Worm (Caenorhabditis elegans) whole organism, L1 larva: ENCODE measurements around the gene K10H10.7.

Source experiments
- C16A3.4 ChIP-seq: fragments of 150-350 bp; optimal IDR thresholded peaks from 2 replicates; lab custom pipeline; 2014; ENCODE audit warnings: missing biosample characterization, missing genetic modification characterization
- Y116A8C.19 ChIP-seq: sonication (generic microtip); optimal IDR thresholded peaks from 2 replicates; lab custom pipeline; 2016; ENCODE audit warnings: missing compliant biosample characterization, missing genetic modification characterization, borderline replicate concordance
- blmp-1 ChIP-seq: fragments of 150-350 bp; optimal IDR thresholded peaks from 2 replicates; lab custom pipeline; 2014; ENCODE audit warnings: missing biosample characterization, missing genetic modification characterization
- ceh-8 ChIP-seq: fragments of 200-800 bp; sonication (Bioruptor generic); optimal IDR thresholded peaks from 2 replicates; lab custom pipeline; 2018; ENCODE audit warnings: mild to moderate bottlenecking, missing genetic modification characterization, moderate library complexity, missing compliant biosample characterization
- ceh-88 ChIP-seq: fragments of 200-800 bp; sonication (Bioruptor generic); IDR thresholded peaks from 2 replicates; pipeline ENCODE4 v1.3.6; 2022; ENCODE audit warnings: missing genetic modification characterization, missing compliant biosample characterization
- ces-1 ChIP-seq: fragments of 150-350 bp; optimal IDR thresholded peaks from 2 replicates; lab custom pipeline; 2014; ENCODE audit warnings: missing biosample characterization, missing genetic modification reagents, missing genetic modification characterization
- dpl-1 ChIP-seq, 3 experiments: fragments of 150-350 bp in 2 of 3; sonication (generic microtip) in 1 of 3; optimal IDR thresholded peaks; 2 replicates each; lab custom pipeline; 2014 to 2017; ENCODE audit warnings: missing biosample characterization in 3 of 3, missing genetic modification characterization in 3 of 3, missing genetic modification reagents in 3 of 3
- efl-1 ChIP-seq, 4 experiments: fragments of 150-350 bp; optimal IDR thresholded peaks in 3 of 4; peaks in 1 of 4; 1 replicate in 1 of 4; 2 replicates in 3 of 4; lab custom pipeline; 2014; ENCODE audit warnings: missing biosample characterization in 2 of 4, missing genetic modification characterization in 2 of 4, missing genetic modification reagents in 2 of 4
- efl-3 ChIP-seq: fragments of 200-800 bp; sonication (Bioruptor generic); optimal IDR thresholded peaks from 2 replicates; lab custom pipeline; 2018; ENCODE audit warnings: mild to moderate bottlenecking, missing genetic modification characterization, missing compliant biosample characterization
- elt-2 ChIP-seq: sonication (generic microtip); optimal IDR thresholded peaks from 2 replicates; lab custom pipeline; 2016; ENCODE audit warnings: missing genetic modification characterization, mild to moderate bottlenecking, inconsistent platforms, missing compliant biosample characterization, missing genetic modification reagents
- ets-5 ChIP-seq: fragments of 200-800 bp; sonication (Bioruptor generic); IDR thresholded peaks from 2 replicates; pipeline ENCODE4 v1.3.6; 2022; ENCODE audit warnings: missing genetic modification characterization, missing compliant biosample characterization
- fkh-4 ChIP-seq: sonication (generic microtip); optimal IDR thresholded peaks from 2 replicates; lab custom pipeline; 2016; ENCODE audit warnings: missing compliant biosample characterization, missing genetic modification characterization, borderline replicate concordance
- fos-1 ChIP-seq: fragments of 150-350 bp; optimal IDR thresholded peaks from 2 replicates; lab custom pipeline; 2014; ENCODE audit warnings: missing biosample characterization, missing genetic modification characterization
- grh-1 ChIP-seq: fragments of 200-800 bp; sonication (Bioruptor generic); IDR thresholded peaks from 2 replicates; pipeline ENCODE4 v1.3.6; 2022; ENCODE audit warnings: missing genetic modification reagents, missing genetic modification characterization, missing compliant biosample characterization
- hpl-2 ChIP-seq: fragments of 150-350 bp; optimal IDR thresholded peaks from 2 replicates; lab custom pipeline; 2014; ENCODE audit warnings: missing biosample characterization, missing genetic modification reagents, missing genetic modification characterization
- isw-1 ChIP-seq: fragments of 200-800 bp; sonication (Bioruptor generic); IDR thresholded peaks from 2 replicates; pipeline ENCODE4 v1.3.6; 2022; ENCODE audit warnings: missing genetic modification characterization, missing compliant biosample characterization
- lin-15B ChIP-seq: fragments of 150-350 bp; sonication (generic microtip); optimal IDR thresholded peaks from 3 replicates; lab custom pipeline; 2014; ENCODE audit warnings: missing biosample characterization, missing genetic modification characterization
- lin-35 ChIP-seq, 2 experiments: fragments of 150-350 bp; optimal IDR thresholded peaks; 2 replicates each; lab custom pipeline; 2014; ENCODE audit warnings: missing biosample characterization in 2 of 2, missing genetic modification characterization in 2 of 2, missing genetic modification reagents in 2 of 2
- lir-3 ChIP-seq: sonication (generic microtip); optimal IDR thresholded peaks from 2 replicates; lab custom pipeline; 2016; ENCODE audit warnings: mild to moderate bottlenecking, missing genetic modification characterization, moderate library complexity, missing compliant biosample characterization; ENCODE audit not compliant: poor library complexity
- lsy-2 ChIP-seq, 2 experiments: fragments of 150-350 bp; optimal IDR thresholded peaks; 2 replicates each; lab custom pipeline; 2014; ENCODE audit warnings: missing biosample characterization in 2 of 2, missing genetic modification characterization in 2 of 2
- mab-9 ChIP-seq: fragments of 200-800 bp; sonication (Bioruptor generic); IDR thresholded peaks from 2 replicates; pipeline ENCODE4 v1.3.6; 2022; ENCODE audit warnings: missing genetic modification reagents, missing genetic modification characterization, missing compliant biosample characterization
- mdl-1 ChIP-seq, 2 experiments: fragments of 150-350 bp; optimal IDR thresholded peaks; 2 replicates each; lab custom pipeline; 2014 to 2017; ENCODE audit warnings: missing biosample characterization in 2 of 2, missing genetic modification characterization in 2 of 2, inconsistent platforms in 1 of 2
- mef-2 ChIP-seq: fragments of 150-350 bp; optimal IDR thresholded peaks from 2 replicates; lab custom pipeline; 2014; ENCODE audit warnings: missing biosample characterization, missing genetic modification characterization
- mep-1 ChIP-seq: fragments of 150-350 bp; optimal IDR thresholded peaks from 2 replicates; lab custom pipeline; 2014; ENCODE audit warnings: missing biosample characterization, missing genetic modification characterization
- nhr-12 ChIP-seq: sonication (generic microtip); optimal IDR thresholded peaks from 2 replicates; lab custom pipeline; 2017; ENCODE audit warnings: missing biosample characterization, missing genetic modification characterization
- nhr-19 ChIP-seq: fragments of 200-800 bp; sonication (Bioruptor generic); conservative IDR thresholded peaks from 2 replicates; pipeline ENCODE4 v1.3.6; 2022; ENCODE audit warnings: missing genetic modification characterization, missing compliant biosample characterization
- nhr-20 ChIP-seq: sonication (generic microtip); optimal IDR thresholded peaks from 2 replicates; lab custom pipeline; 2016; ENCODE audit warnings: mild to moderate bottlenecking, missing genetic modification characterization, missing compliant biosample characterization
- nhr-28 ChIP-seq: fragments of 150-350 bp; optimal IDR thresholded peaks from 2 replicates; lab custom pipeline; 2014; ENCODE audit warnings: missing biosample characterization, missing genetic modification characterization
- nhr-47 ChIP-seq: sonication (generic microtip); optimal IDR thresholded peaks from 2 replicates; lab custom pipeline; 2016; ENCODE audit warnings: mild to moderate bottlenecking, missing genetic modification characterization, moderate library complexity, missing compliant biosample characterization
- nhr-76 ChIP-seq: sonication (generic microtip); optimal IDR thresholded peaks from 2 replicates; lab custom pipeline; 2017; ENCODE audit warnings: missing biosample characterization, missing genetic modification characterization
- nhr-77 ChIP-seq: fragments of 150-350 bp; optimal IDR thresholded peaks from 2 replicates; lab custom pipeline; 2014; ENCODE audit warnings: missing biosample characterization, missing genetic modification characterization
- nhr-85 ChIP-seq: sonication (generic microtip); peaks from one replicate; lab custom pipeline; 2016; ENCODE audit warnings: missing genetic modification characterization, inconsistent platforms, missing compliant biosample characterization
- nhr-90 ChIP-seq: sonication (generic microtip); optimal IDR thresholded peaks from 2 replicates; lab custom pipeline; 2016; ENCODE audit warnings: mild to moderate bottlenecking, missing genetic modification characterization, missing compliant biosample characterization; ENCODE audit not compliant: poor library complexity
- pag-3 ChIP-seq: sonication (generic microtip); optimal IDR thresholded peaks from 2 replicates; lab custom pipeline; 2017; ENCODE audit warnings: missing genetic modification characterization, mild to moderate bottlenecking, missing compliant biosample characterization, antibody characterized with exemption, borderline replicate concordance; ENCODE audit not compliant: insufficient read depth
- rnt-1 ChIP-seq: sonication (generic microtip); optimal IDR thresholded peaks from 2 replicates; lab custom pipeline; 2016; ENCODE audit warnings: mild to moderate bottlenecking, missing genetic modification characterization, moderate library complexity, missing compliant biosample characterization
- skn-1 ChIP-seq: fragments of 150-350 bp; optimal IDR thresholded peaks from 2 replicates; lab custom pipeline; 2014; ENCODE audit warnings: missing biosample characterization, missing genetic modification characterization
- snpc-4 ChIP-seq: fragments of 150-350 bp; optimal IDR thresholded peaks from 2 replicates; lab custom pipeline; 2014; ENCODE audit warnings: missing biosample characterization, missing genetic modification characterization
- snu-23 ChIP-seq: sonication (generic microtip); optimal IDR thresholded peaks from 2 replicates; lab custom pipeline; 2016; ENCODE audit warnings: missing genetic modification characterization, missing compliant biosample characterization
- sptf-1 ChIP-seq: fragments of 150-350 bp; optimal IDR thresholded peaks from 2 replicates; lab custom pipeline; 2014; ENCODE audit warnings: missing biosample characterization, missing genetic modification characterization
- sup-37 ChIP-seq: fragments of 200-800 bp; sonication (Bioruptor generic); optimal IDR thresholded peaks from 2 replicates; lab custom pipeline; 2018; ENCODE audit warnings: mild to moderate bottlenecking, missing genetic modification characterization, missing compliant biosample characterization
- swsn-7 ChIP-seq: sonication (generic microtip); optimal IDR thresholded peaks from 2 replicates; lab custom pipeline; 2016; ENCODE audit warnings: missing genetic modification characterization, missing compliant biosample characterization
- tlp-1 ChIP-seq: fragments of 150-350 bp; optimal IDR thresholded peaks from 2 replicates; lab custom pipeline; 2014; ENCODE audit warnings: missing biosample characterization, missing genetic modification characterization
- unc-62 ChIP-seq: fragments of 150-350 bp; optimal IDR thresholded peaks from 2 replicates; lab custom pipeline; 2014; ENCODE audit warnings: missing biosample characterization, missing genetic modification reagents, missing genetic modification characterization
- unc-98 ChIP-seq: fragments of 200-800 bp; sonication (Bioruptor generic); IDR thresholded peaks from 2 replicates; pipeline ENCODE4 v1.3.6; 2022; ENCODE audit warnings: missing genetic modification characterization, missing compliant biosample characterization
- xbp-1 ChIP-seq: sonication (generic microtip); optimal IDR thresholded peaks from 2 replicates; lab custom pipeline; 2016; ENCODE audit warnings: missing genetic modification characterization, missing compliant biosample characterization
- zag-1 ChIP-seq: fragments of 150-350 bp; optimal IDR thresholded peaks from 2 replicates; lab custom pipeline; 2014; ENCODE audit warnings: missing biosample characterization, missing genetic modification characterization
- ztf-11 ChIP-seq, 2 experiments: sonication (generic microtip); optimal IDR thresholded peaks; 2 replicates each; lab custom pipeline; 2016 to 2017; ENCODE audit warnings: missing genetic modification characterization in 2 of 2, missing biosample characterization in 1 of 2, missing compliant biosample characterization in 1 of 2

Gene K10H10.7

DNA sequence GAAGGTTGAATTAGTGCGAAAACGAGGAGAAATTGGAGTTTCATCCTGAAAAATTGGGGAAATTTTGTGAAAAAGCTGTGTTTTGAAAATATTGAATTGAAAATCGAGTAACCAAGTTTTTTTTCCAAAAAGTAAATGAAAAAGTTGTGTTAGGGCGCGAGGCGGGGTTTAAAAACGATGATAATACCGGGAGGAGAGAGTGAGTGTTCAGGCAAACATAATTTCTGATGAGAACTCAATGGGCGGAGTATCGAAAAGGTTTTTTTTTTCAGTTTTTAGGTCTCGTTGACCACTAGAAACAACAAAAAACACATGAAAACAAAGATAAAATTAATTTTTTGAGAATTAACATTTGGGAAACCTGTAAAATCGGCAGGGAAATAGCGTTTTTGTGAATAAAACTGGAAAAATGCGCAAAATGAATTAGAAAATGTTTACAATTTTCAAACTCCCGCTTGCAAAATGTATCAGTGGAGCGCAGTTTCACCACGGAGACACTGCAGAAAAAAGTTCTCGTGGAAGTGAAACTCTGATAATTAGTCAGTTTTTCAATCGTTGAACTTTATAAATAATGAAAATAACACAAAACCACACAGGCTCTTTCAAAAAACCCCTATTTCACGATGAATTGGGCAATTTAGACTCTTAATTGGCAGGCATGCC, 27.7 kb downstream of the K10H10.7 start, which contains the start of gene C13B4.1 (continued):
- no peak for TF ChIP-seq nhr-12 (tag; lab: Kevin White, UChicago)
- no peak for TF ChIP-seq xbp-1
- TF ChIP-seq lir-3 (tag; lab: Kevin White, UChicago), result no peak
- peak; percentile 45 to 76 (median 57) for TF ChIP-seq dpl-1 (GFP tag; optimal IDR thresholded peaks at IDR 0.05; lab: Kevin White, UChicago)
- TF ChIP-seq mab-9 (GFP tag; lab: Robert Waterston, UW), result no peak
- TF ChIP-seq Y116A8C.19 (tag; lab: Kevin White, UChicago), result no peak
- peak; percentile 59 for TF ChIP-seq hpl-2 (GFP tag; lab: Kevin White, UChicago)
- no peak for TF ChIP-seq ets-5 (GFP tag; lab: Robert Waterston, UW)
- no peak for TF ChIP-seq unc-98 (GFP tag; lab: Robert Waterston, UW)
- no peak for TF ChIP-seq ceh-88 (GFP tag; lab: Robert Waterston, UW)
- TF ChIP-seq mef-2 (tag; lab: Kevin White, UChicago), result no peak
- TF ChIP-seq ceh-8 (GFP tag; lab: Kevin White, UChicago), result no peak
- no peak for TF ChIP-seq nhr-19 (GFP tag; lab: Robert Waterston, UW)
- no peak for TF ChIP-seq grh-1
- TF ChIP-seq efl-1 (optimal IDR thresholded peaks at IDR 0.05; lab: Kevin White, UChicago), result peak; percentile 76 to 96
- peak; percentile 75 to 96 for TF ChIP-seq efl-1 (GFP tag; optimal IDR thresholded peaks at IDR 0.05 in 1 of 2; lab: Kevin White, UChicago)

DNA sequence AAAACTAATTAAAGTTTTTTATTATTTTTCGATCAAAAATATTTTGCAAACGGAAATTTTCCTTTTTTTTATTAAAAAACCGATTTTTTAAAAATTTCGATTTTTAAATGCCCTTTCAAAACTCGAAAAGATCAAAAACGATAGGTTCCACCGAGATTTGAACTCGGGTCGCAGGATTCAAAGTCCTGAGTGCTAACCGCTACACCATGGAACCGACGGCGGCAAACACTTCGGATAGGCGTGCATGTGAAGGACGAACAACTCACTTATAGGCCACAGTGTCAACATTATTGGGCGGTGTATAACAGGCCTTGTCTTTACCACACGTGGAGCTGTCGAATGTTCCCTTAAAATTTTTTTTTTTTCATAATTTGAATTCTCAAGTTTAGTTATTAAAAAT, 32.8 kb downstream of the K10H10.7 start:
- TF ChIP-seq fkh-4 (no peak), isw-1 (no peak), efl-1 (optimal IDR thresholded peaks at IDR 0.05; lab: Kevin White, UChicago) (peak; percentile 31 to 45), efl-1 (GFP tag; optimal IDR thresholded peaks at IDR 0.05 in 1 of 2; lab: Kevin White, UChicago) (peak; percentile 4 to 94), ceh-88 (GFP tag; lab: Robert Waterston, UW) (no peak), tlp-1 (tag; lab: Kevin White, UChicago) (no peak), lin-15B (tag; lab: Kevin White, UChicago) (no peak), sptf-1 (tag; lab: Kevin White, UChicago) (no peak), mef-2 (tag; lab: Kevin White, UChicago) (no peak), Y116A8C.19 (tag; lab: Kevin White, UChicago) (no peak), nhr-19 (GFP tag; lab: Robert Waterston, UW) (peak; percentile 33; the same call in 1 of the 2 replicates), nhr-85 (peak; percentile 42), nhr-20 (peak; percentile 43), pag-3 (tag; lab: Kevin White, UChicago) (no peak), nhr-28 (tag; lab: Kevin White, UChicago) (no peak), skn-1 (tag; lab: Kevin White, UChicago) (no peak), nhr-76 (tag; lab: Kevin White, UChicago) (no peak), zag-1 (no peak), sup-37 (GFP tag; lab: Kevin White, UChicago) (no peak), mab-9 (GFP tag; lab: Robert Waterston, UW) (no peak), nhr-47 (tag; lab: Kevin White, UChicago) (peak; percentile 42), dpl-1 (GFP tag; optimal IDR thresholded peaks at IDR 0.05; lab: Kevin White, UChicago) (peak; percentile 3 to 24 (median 4)), blmp-1 (tag; lab: Kevin White, UChicago) (peak; percentile 6), mdl-1 (tag; optimal IDR thresholded peaks at IDR 0.05; lab: Kevin White, UChicago) (peak in 1 of 2 experiments; percentile 14), nhr-77 (tag; lab: Kevin White, UChicago) (peak; percentile 80), nhr-90 (tag; lab: Kevin White, UChicago) (peak; percentile 52), unc-98 (GFP tag; lab: Robert Waterston, UW) (no peak), efl-3 (no peak), lsy-2 (tag; optimal IDR thresholded peaks at IDR 0.05; lab: Kevin White, UChicago) (peak in 1 of 2 experiments; percentile 65), elt-2 (tag; lab: Kevin White, UChicago) (no peak), hpl-2 (GFP tag; lab: Kevin White, UChicago) (no peak), fos-1 (tag; lab: Kevin White, UChicago) (no peak), ztf-11 (tag; optimal IDR thresholded peaks at IDR 0.05; lab: Kevin White, UChicago) (no peak), rnt-1 (tag; lab: Kevin White, UChicago) (peak; percentile 40), mep-1 (tag; lab: Kevin White, UChicago) (peak; percentile 30), snu-23 (GFP tag; lab: Kevin White, UChicago) (peak; percentile 53), C16A3.4 (peak; percentile 48), swsn-7 (tag; lab: Kevin White, UChicago) (peak; percentile 13), lin-35 (GFP tag; optimal IDR thresholded peaks at IDR 0.05; lab: Kevin White, UChicago) (peak; percentile 23 to 64), unc-62 (no peak), ces-1 (GFP tag; lab: Kevin White, UChicago) (no peak), snpc-4 (tag; lab: Kevin White, UChicago) (no peak)
